Worm (Caenorhabditis elegans): ENCODE data around the gene gsto-2.

DNA sequence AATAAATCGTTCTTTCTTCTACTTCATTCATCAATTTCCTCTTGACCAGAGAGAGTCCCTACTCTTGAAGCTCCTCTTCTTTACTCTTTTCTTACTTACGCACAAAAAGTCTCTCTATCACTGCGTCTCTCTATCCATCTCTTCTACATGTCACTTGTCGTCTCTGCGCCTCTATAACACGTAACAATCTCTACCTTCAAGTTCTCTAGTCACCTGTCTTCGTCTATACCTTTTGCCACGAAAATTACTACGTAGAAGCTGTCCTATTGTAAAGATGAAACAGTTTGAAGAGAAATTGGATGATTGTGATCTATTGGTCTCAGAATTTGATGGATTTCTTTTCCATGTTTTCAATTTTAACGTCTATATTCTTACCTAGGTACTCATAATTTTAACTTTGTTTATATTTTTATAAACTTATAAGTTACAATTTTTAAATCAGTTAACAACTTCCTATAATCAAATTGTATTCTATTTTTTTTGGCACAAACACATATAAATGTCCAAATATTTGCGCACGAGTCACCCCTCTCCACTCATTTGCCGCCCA lies 2.3 kb downstream of the gsto-2 start, which contains the start of gene C02D5.2:
- no peak for TF ChIP-seq sea-1 (GFP tag; conservative IDR thresholded peaks at IDR 0.05)
- TF ChIP-seq flt-1 (GFP tag; IDR thresholded peaks at IDR 0.05): no peak
- TF ChIP-seq tra-4 (tag; optimal IDR thresholded peaks at IDR 0.05): no peak
- no peak for TF ChIP-seq ama-1 (optimal IDR thresholded peaks at IDR 0.05)
- TF ChIP-seq tbx-37 (GFP tag; conservative IDR thresholded peaks at IDR 0.05): no peak
- TF ChIP-seq B0310.2 (tag; optimal IDR thresholded peaks at IDR 0.05): no peak
- no peak for TF ChIP-seq hnd-1 (tag; optimal IDR thresholded peaks at IDR 0.05)
